Fruit fly (Drosophila melanogaster): Measurements from ENCODE around the gene Mic26-27.

The Mic26-27 gene

DNA sequence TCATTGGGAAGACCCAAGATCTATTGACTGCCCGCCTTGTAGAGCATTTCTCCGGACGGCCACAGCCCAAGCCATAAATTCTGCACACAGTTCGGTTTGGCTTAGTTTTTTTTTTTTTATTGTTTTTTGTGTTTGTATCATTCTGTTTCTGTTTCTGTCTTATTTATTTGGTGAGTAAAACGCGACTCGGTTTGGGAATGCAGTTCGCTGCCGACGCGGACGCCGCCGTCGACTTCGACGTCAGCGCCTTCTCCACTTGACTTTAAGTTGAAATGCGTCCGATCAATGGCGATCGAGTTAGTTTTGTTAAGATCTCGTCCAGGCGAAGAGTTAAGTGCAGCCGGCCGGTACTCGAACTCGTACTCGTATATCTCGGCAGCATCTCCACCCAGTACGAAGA is 30.8 kb downstream of the Mic26-27 start, which contains the start of gene Sb:
Sb (plus strand) TSS at position 301 of the 400 bp plus-strand sequence.
- TF ChIP-seq EcR (GFP tag; optimal IDR thresholded peaks at IDR 0.05), result no peak
- TF ChIP-seq Dll (optimal IDR thresholded peaks at IDR 0.05), result no peak
- no peak for TF ChIP-seq pan (optimal IDR thresholded peaks at IDR 0.05)
- no peak for TF ChIP-seq usp (GFP tag; optimal IDR thresholded peaks at IDR 0.05)
- TF ChIP-seq CG8478 (optimal IDR thresholded peaks at IDR 0.05), result no peak
- no peak for TF ChIP-seq psq (optimal IDR thresholded peaks at IDR 0.05)

DNA sequence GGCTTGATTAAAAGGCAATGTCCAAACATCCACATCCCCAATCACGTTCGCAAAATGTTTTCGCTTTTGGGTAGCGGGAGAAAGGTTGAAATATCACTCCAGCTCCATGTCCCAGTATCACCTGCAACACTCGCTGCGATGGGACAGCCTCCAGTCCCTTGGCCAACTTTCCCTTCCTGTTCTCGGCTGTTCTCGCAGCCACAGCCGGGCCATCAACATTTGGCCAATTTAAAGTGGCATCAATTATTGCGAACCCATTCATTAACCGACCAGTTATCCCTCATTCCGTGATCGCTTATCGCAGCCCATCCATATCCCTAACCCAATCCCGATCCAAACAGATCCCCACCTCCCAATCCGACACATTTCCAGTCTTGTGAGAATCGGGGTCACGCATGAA is 33.5 kb downstream of the Mic26-27 start:
- TF ChIP-seq EcR (GFP tag; optimal IDR thresholded peaks at IDR 0.05), result no peak
- no peak for TF ChIP-seq psq (optimal IDR thresholded peaks at IDR 0.05)
- no peak for TF ChIP-seq CG8478 (optimal IDR thresholded peaks at IDR 0.05)
- peak; percentile 54 for TF ChIP-seq Dll (optimal IDR thresholded peaks at IDR 0.05)
- no peak for TF ChIP-seq pan (optimal IDR thresholded peaks at IDR 0.05)
- no peak for TF ChIP-seq usp (GFP tag; optimal IDR thresholded peaks at IDR 0.05)

DNA sequence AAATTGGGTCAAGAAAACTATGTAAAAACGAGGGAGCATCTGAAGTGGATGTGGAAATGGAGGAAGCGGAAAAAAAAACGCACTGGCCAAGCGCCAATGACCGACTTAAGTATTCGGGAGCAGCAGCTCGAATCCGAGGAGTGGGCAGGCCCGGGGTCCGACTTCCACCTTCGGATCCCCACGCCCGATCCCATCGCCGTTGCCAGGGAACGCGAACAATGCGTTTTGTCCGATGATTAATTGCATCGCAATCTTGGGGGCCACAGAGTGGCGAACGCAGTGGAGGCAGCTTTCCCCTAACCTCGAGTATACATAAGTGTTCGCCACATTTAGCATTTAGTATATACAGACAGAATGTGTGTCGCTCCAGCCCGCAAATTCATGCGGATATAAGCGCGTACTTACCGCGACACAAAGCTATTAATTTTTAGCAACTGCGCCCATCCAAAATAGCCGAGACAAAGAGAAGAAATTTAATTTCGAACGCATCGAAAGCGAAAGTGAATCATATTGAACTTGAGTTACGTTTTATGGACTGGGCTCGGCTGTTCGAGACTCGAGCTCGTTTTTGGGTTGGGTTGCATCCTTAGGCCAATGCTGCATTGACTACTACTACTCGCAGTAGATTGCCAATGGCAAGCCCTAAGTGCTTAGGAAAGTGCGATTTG is 40.7 kb downstream of the Mic26-27 start:
- TF ChIP-seq EcR (GFP tag; optimal IDR thresholded peaks at IDR 0.05) (no peak), usp (GFP tag; optimal IDR thresholded peaks at IDR 0.05) (no peak), Dll (optimal IDR thresholded peaks at IDR 0.05) (no peak), pan (optimal IDR thresholded peaks at IDR 0.05) (no peak), psq (optimal IDR thresholded peaks at IDR 0.05) (no peak), CG8478 (optimal IDR thresholded peaks at IDR 0.05) (no peak)

DNA sequence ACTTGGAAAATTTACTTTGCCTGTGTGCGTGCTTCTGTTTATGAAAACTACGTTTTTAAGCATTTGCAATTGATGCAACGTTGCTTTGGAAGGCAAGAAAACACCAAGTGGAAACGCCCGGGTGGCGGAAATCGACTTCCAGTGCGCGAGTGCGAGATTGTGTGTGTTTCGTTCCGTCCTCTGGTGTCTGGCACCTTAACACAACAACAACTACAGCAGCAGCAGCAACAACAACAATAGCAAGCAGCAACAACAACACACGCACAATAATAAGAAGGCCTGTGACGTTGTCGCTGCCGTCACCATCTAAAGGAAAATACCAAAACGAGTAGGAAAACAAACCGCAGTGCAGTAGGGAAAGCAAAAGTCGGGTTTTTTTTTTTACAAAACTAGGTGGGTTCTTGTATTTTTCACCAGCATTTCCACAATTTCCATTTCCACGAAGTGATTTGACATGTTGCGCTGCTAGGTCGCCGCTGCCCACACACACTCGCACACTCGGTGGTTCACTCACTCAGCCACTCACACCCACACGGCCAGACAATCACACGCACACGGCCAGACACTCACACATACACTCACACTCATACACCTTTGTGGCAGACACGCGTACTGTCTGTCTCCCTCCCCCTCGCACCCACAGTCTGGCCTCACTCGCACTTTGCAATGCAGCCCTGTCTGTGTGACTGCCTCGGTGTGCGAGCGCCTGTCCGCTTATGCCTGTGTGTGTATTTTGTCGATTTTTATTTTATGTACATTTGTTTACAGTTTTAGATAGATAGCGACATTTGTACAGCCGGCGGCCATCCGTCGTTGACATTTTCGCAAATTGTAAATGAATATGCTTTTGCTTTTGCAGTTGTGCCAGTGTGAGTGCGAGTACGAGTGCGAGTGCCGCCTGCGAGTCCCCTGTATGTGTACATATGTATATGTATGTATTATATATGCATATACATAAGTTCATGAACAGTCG is 47.1 kb downstream of the Mic26-27 start:
- TF ChIP-seq Dll (optimal IDR thresholded peaks at IDR 0.05), result no peak
- TF ChIP-seq pan (optimal IDR thresholded peaks at IDR 0.05), result no peak
- no peak for TF ChIP-seq usp (GFP tag; optimal IDR thresholded peaks at IDR 0.05)
- peak; percentile 95 for TF ChIP-seq CG8478 (optimal IDR thresholded peaks at IDR 0.05)

DNA sequence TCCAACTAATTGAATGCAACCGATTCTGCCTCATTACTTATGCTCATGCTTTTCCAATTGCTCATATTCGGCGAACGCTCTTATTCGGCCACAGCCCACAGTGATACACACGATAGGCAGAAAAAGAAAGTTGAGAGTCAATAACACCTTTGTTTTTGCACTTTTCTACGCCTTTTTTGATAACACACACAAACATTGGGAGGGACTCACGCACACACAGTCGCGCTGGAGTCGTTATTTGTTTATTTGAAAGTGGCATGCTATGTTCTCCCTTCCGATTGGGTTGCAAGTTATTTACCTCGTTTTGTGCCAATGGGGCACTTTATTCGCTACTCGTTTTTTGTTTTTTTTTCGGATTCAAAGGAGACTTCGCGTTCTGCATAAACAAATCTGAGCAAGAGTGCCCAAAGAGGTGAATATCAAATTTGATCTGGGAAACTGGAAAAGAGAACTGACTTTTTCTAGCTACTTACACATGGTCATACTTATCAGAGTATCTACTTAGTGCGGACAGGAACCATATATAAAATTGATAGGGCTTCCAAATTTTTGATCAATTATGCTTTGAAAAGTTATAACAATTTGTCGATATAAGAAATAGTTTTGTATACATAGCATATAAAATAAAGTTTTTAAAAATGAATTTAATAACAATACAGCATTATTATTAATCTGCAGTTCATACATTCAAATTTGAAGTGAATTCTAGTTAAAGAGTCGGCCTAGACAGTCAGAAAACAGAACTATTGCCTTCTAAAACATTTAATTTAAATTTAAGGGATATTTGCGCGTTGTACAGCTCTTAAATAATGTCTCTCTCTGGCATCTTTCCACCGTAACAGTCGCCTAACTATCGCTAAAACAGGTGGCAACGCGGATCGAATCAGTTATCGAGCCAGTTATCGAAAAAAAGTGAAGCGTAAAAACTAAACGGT is 48.1 kb downstream of the Mic26-27 start, which contains the start of the genes Mhcl and Akt:
Mhcl (minus strand) TSS at position 429 of the 935 bp plus-strand sequence.
Akt (plus strand) TSS at position 896 of the 935 bp plus-strand sequence.
- no peak for TF ChIP-seq EcR (GFP tag; optimal IDR thresholded peaks at IDR 0.05)
- no peak for TF ChIP-seq CG8478 (optimal IDR thresholded peaks at IDR 0.05)
- no peak for TF ChIP-seq psq (optimal IDR thresholded peaks at IDR 0.05)
- no peak for TF ChIP-seq Dll (optimal IDR thresholded peaks at IDR 0.05)
- TF ChIP-seq usp (GFP tag; optimal IDR thresholded peaks at IDR 0.05), result no peak
- no peak for TF ChIP-seq pan (optimal IDR thresholded peaks at IDR 0.05)

DNA sequence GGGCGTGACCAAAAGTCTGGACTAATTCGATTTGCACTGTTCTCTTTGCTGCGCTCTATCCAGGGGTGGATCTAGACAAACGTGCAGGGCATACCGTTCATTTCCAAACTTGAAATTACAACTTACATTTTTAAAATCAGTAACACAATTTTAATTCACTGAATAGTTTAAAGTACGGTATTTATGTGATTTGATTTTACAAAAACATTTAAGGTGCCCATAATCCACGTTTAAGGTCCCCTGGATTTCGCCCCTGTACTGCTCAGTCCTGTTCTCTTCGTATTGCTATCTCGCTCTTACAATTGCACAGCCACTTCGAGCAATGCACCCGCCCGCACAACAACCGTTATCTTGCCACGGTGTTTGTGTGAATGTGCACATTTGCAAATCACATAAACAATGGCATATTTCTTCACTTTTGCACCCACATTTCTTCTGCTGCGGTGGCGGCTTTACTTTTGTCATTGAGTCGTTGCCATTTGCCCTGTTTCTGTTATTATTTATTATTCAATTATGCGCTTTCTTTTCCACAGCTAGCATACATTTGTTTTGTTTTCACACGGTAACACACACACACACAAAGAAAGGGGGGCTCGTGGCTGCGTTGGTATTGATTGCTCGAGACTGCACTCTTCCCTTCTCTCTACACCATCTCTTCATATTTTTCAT is 48.9 kb downstream of the Mic26-27 start:
- no peak for TF ChIP-seq Dll (optimal IDR thresholded peaks at IDR 0.05)
- peak; percentile 72 to 80 for TF ChIP-seq EcR (GFP tag; optimal IDR thresholded peaks at IDR 0.05)

DNA sequence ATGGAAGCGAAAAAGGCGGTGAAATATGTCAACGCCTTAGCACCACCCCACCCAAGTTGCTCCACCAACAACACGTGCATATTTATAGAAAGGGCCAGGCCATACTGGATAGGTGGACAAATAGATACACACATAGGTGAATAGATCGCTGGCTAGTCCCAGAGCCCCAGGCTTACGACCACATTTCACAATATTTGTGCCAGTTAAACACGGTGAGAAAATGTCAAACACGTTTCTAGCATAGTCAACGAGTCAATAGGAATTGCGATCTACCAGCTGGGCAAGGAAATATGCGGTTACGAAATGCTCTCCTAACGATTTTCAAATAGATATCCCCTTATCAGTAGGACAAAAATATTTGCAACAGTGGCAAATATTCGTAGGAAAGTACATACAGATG is 51.7 kb downstream of the Mic26-27 start:
- TF ChIP-seq EcR (GFP tag; optimal IDR thresholded peaks at IDR 0.05) (peak in 1 of 2 experiments; percentile 18), Dll (optimal IDR thresholded peaks at IDR 0.05) (no peak)
